Worm (Caenorhabditis elegans) whole organism, midembryonic: ENCODE results near the gene F54F2.6.

Experiments used
- cog-1 ChIP-seq: sonication (generic microtip); optimal IDR thresholded peaks from 2 replicates; lab custom pipeline; 2016; ENCODE audit warnings: missing genetic modification characterization, missing compliant biosample characterization
- klf-2 ChIP-seq: fragments of 200-800 bp; sonication (Bioruptor generic); conservative IDR thresholded peaks from 2 replicates; pipeline ENCODE4 v1.3.6; 2022; ENCODE audit warnings: missing genetic modification reagents, missing genetic modification characterization, missing compliant biosample characterization

DNA sequence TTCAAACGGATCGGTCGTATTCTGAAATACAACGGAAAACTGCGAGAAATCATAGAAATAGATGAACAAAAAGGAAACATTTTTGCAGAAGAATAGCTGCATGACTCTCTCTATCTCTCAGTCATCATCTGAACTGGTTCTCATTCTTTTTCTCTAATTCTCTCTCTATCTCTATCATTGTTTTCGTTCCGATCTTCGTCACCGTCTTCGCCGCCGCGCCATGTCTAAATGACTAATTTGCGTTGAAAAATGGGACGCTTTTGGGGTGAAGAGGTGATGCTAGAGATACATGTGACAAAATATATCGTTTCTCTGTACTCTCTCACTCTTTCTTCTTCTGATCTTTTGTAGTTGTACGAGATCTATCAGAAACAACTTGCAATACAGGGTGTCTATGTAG lies 20.0 kb downstream of the F54F2.6 start:
- TF ChIP-seq cog-1 (tag; lab: Kevin White, UChicago) (no peak), klf-2 (GFP tag; lab: Robert Waterston, UW) (no peak)
